Fruit fly (Drosophila melanogaster): Measurements from ENCODE around the gene crp.

Gene crp

dm6 chr2L:16317777-16318610 lies 30.5 kb upstream of the crp start (continued):
- no peak for TF ChIP-seq CG13624 (GFP tag; optimal IDR thresholded peaks at IDR 0.05)
- TF ChIP-seq ash1 (GFP tag; optimal IDR thresholded peaks at IDR 0.05): no peak
- TF ChIP-seq CG4854 (GFP tag; optimal IDR thresholded peaks at IDR 0.05): no peak
- TF ChIP-seq CG2116 (GFP tag; optimal IDR thresholded peaks at IDR 0.05): peak; percentile 27
- TF ChIP-seq nerfin-2 (GFP tag; IDR thresholded peaks at IDR 0.05; ENCODE audit: partially characterized antibody): no peak
- TF ChIP-seq CG10274 (GFP tag; optimal IDR thresholded peaks at IDR 0.05): no peak
- no peak for TF ChIP-seq Xbp1 (GFP tag; optimal IDR thresholded peaks at IDR 0.05)
- TF ChIP-seq Atf6 (GFP tag; IDR thresholded peaks at IDR 0.05): peak; percentile 71
- no peak for TF ChIP-seq cad (GFP tag; optimal IDR thresholded peaks at IDR 0.05)
- TF ChIP-seq Mes4 (GFP tag; optimal IDR thresholded peaks at IDR 0.05): peak; percentile 9
- peak; percentile 19; the same call in 1 of the 2 replicates for TF ChIP-seq vvl (GFP tag; IDR thresholded peaks at IDR 0.05)
- TF ChIP-seq Mad (GFP tag; optimal IDR thresholded peaks at IDR 0.05): no peak
- peak; percentile 50 for TF ChIP-seq unpg (GFP tag; optimal IDR thresholded peaks at IDR 0.05)
- peak; percentile 56; the same call in 1 of the 2 replicates for TF ChIP-seq seq (GFP tag; IDR thresholded peaks at IDR 0.05)
- no peak for TF ChIP-seq Stat92E (GFP tag; optimal IDR thresholded peaks at IDR 0.05)
- TF ChIP-seq hbn (GFP tag; IDR thresholded peaks at IDR 0.05; ENCODE audit: partially characterized antibody): no peak
- peak; percentile 77 for TF ChIP-seq Vsx1 (GFP tag; optimal IDR thresholded peaks at IDR 0.05)
- no peak; the same call in 1 of the 2 replicates for TF ChIP-seq MBD-R2 (GFP tag; IDR thresholded peaks at IDR 0.05)
- TF ChIP-seq CG14050 (GFP tag; IDR thresholded peaks at IDR 0.05): no peak
- peak; percentile 43 for TF ChIP-seq CG10654 (GFP tag; optimal IDR thresholded peaks at IDR 0.05)
- no peak for TF ChIP-seq row (GFP tag; IDR thresholded peaks at IDR 0.05)
- TF ChIP-seq NK7.1 (GFP tag; optimal IDR thresholded peaks at IDR 0.05): peak; percentile 40
- no peak for TF ChIP-seq CkIIα-i1 (GFP tag; IDR thresholded peaks at IDR 0.05)
- TF ChIP-seq CG13894 (tag; optimal IDR thresholded peaks at IDR 0.05): peak; percentile 4
- peak; percentile 84 for TF ChIP-seq caup (GFP tag; optimal IDR thresholded peaks at IDR 0.05; ENCODE audit: severe bottlenecking)
- peak; percentile 24 for TF ChIP-seq slp2 (GFP tag; optimal IDR thresholded peaks at IDR 0.05)
- no peak for TF ChIP-seq tgo (GFP tag; IDR thresholded peaks at IDR 0.05)
- peak; percentile 47 for TF ChIP-seq CG11398 (GFP tag; optimal IDR thresholded peaks at IDR 0.05)
- peak; percentile 52; the same call in 2 of the 3 replicates for TF ChIP-seq CG11695 (GFP tag; IDR thresholded peaks at IDR 0.05)
- no peak for TF ChIP-seq CG16815 (GFP tag; optimal IDR thresholded peaks at IDR 0.05)
- peak; percentile 44 for TF ChIP-seq YL-1 (GFP tag; optimal IDR thresholded peaks at IDR 0.05)
- TF ChIP-seq zen (tag; optimal IDR thresholded peaks at IDR 0.05): no peak
- no peak for TF ChIP-seq tap (tag; optimal IDR thresholded peaks at IDR 0.05)
- TF ChIP-seq CG18764 (GFP tag; optimal IDR thresholded peaks at IDR 0.05): no peak
- TF ChIP-seq sima (GFP tag; optimal IDR thresholded peaks at IDR 0.05): no peak
- TF ChIP-seq CG32767 (GFP tag; IDR thresholded peaks at IDR 0.05): 0 out of 2 replicates have a peak, but pooled peaks have one; percentile 12
- peak; percentile 17 for TF ChIP-seq CG34376 (GFP tag; optimal IDR thresholded peaks at IDR 0.05)
- TF ChIP-seq CG33213 (GFP tag; optimal IDR thresholded peaks at IDR 0.05): peak; percentile 32
- TF ChIP-seq CG15601 (tag; optimal IDR thresholded peaks at IDR 0.05): peak; percentile 74
- no peak for TF ChIP-seq rib (GFP tag; IDR thresholded peaks at IDR 0.05)
- no peak for TF ChIP-seq nom (GFP tag; optimal IDR thresholded peaks at IDR 0.05)
- no peak for TF ChIP-seq CG14667 (GFP tag; IDR thresholded peaks at IDR 0.05)
- TF ChIP-seq mld (GFP tag; IDR thresholded peaks at IDR 0.05; ENCODE audit: partially characterized antibody): no peak
- no peak for TF ChIP-seq Sin3A (optimal IDR thresholded peaks at IDR 0.05)
- no peak for TF ChIP-seq al (GFP tag; IDR thresholded peaks at IDR 0.05)
- TF ChIP-seq CG17612 (GFP tag; IDR thresholded peaks at IDR 0.05): no peak
- TF ChIP-seq B-H1 (GFP tag; IDR thresholded peaks at IDR 0.05): peak; percentile 30; the same call in 1 of the 3 replicates
- TF ChIP-seq ham (GFP tag; IDR thresholded peaks at IDR 0.05): no peak
- TF ChIP-seq CG6854 (GFP tag; optimal IDR thresholded peaks at IDR 0.05): no peak
- peak; percentile 40 for TF ChIP-seq CG4328 (GFP tag; optimal IDR thresholded peaks at IDR 0.05)

Measured in whole organism, embryonic.